Worm (Caenorhabditis elegans): ENCODE results near the gene T16G12.6.

DNA sequence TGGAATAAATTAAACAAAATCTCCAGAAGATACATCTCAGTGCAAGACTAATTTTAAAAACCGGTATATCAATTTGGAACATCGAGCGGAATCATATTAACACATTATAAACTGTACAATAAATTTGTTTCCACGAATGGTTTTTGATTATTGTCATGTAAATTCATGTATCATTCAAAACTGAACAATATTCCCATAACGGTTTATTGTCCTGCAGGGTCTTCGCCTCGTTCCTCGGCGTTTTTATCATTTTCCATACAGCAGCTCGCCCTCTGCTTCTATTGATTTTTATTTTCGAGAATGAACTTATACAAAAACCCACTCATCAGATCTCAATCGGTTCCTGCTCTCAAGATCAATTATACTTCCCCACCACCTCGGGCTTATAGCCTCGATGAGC, 10.4 kb upstream of the T16G12.6 start, which contains the start of gene T16G12.8:
- TF ChIP-seq hmg-4 (GFP tag; optimal IDR thresholded peaks at IDR 0.05) (no peak), ceh-13 (GFP tag; optimal IDR thresholded peaks at IDR 0.05) (no peak), aly-1 (tag; optimal IDR thresholded peaks at IDR 0.05) (no peak), F13C5.2 (tag; optimal IDR thresholded peaks at IDR 0.05) (no peak), ets-7 (tag; optimal IDR thresholded peaks at IDR 0.05) (no peak), ceh-36 (tag; optimal IDR thresholded peaks at IDR 0.05) (no peak)
